Fruit fly (Drosophila melanogaster) whole organism, wandering third instar larva: Measurements from ENCODE around the gene CG14613.

Experiments
- Myc ChIP-seq: fragments of >200 bp; optimal IDR thresholded peaks from 2 replicates; lab custom pipeline; 2017
- dsf ChIP-seq: sonication (Bioruptor generic); optimal IDR thresholded peaks from 2 replicates; lab custom pipeline; 2016; ENCODE audit warnings: missing biosample characterization, missing genetic modification characterization, borderline replicate concordance

- no peak for TF ChIP-seq dsf (GFP tag; lab: Kevin White, UChicago)
- TF ChIP-seq Myc = no peak
Measured at dm6 chrX:22471819-22472218, at the start of gene CG14613.
